Worm (Caenorhabditis elegans): ENCODE measurements around the gene W03B1.5.

Gene W03B1.5

ce11 chrIV:4395555-4395954 lies 47.3 kb downstream of the W03B1.5 start:
- TF ChIP-seq ztf-28 (GFP tag; IDR thresholded peaks at IDR 0.05) (no peak), rcor-1 (GFP tag; IDR thresholded peaks at IDR 0.05) (no peak), attf-3 (GFP tag; conservative IDR thresholded peaks at IDR 0.05) (no peak), F37B4.10 (GFP tag; IDR thresholded peaks at IDR 0.05) (no peak)

ce11 chrIV:4396052-4396821 lies 48.0 kb downstream of the W03B1.5 start:
- no peak for TF ChIP-seq mcd-1 (GFP tag; IDR thresholded peaks at IDR 0.05)
- TF ChIP-seq snpc-4 (GFP tag; optimal IDR thresholded peaks at IDR 0.05): no peak
- TF ChIP-seq snpc-4 (tag; optimal IDR thresholded peaks at IDR 0.05): no peak
- no peak for TF ChIP-seq nhr-179 (tag; optimal IDR thresholded peaks at IDR 0.05)
- peak; percentile 2 for TF ChIP-seq somi-1 (GFP tag; optimal IDR thresholded peaks at IDR 0.05)
- no peak for TF ChIP-seq lin-35 (GFP tag; optimal IDR thresholded peaks at IDR 0.05)
- 0 out of 2 replicates have a peak, but pooled peaks have one; percentile 8 for TF ChIP-seq madf-3 (GFP tag; IDR thresholded peaks at IDR 0.05)
- peak; percentile 25; the same call in 1 of the 2 replicates for TF ChIP-seq egrh-3 (GFP tag; IDR thresholded peaks at IDR 0.05)
- 0 out of 2 replicates have a peak, but pooled peaks have one; percentile 11 for TF ChIP-seq lin-26 (GFP tag; IDR thresholded peaks at IDR 0.05)

ce11 chrIV:4397111-4397510 lies 48.9 kb downstream of the W03B1.5 start:
- no peak for TF ChIP-seq F23B12.7 (tag; optimal IDR thresholded peaks at IDR 0.05; ENCODE audit: insufficient read depth)
- peak; percentile 25 for TF ChIP-seq nhr-80 (tag; optimal IDR thresholded peaks at IDR 0.05)

- no peak for TF ChIP-seq F57A8.1 (GFP tag; optimal IDR thresholded peaks at IDR 0.05)
- no peak for TF ChIP-seq madf-8 (GFP tag; conservative IDR thresholded peaks at IDR 0.05)
- no peak for TF ChIP-seq F22D6.2 (tag; optimal IDR thresholded peaks at IDR 0.05)
- no peak for TF ChIP-seq lsl-1 (GFP tag; optimal IDR thresholded peaks at IDR 0.05)
- TF ChIP-seq unc-130 (GFP tag; optimal IDR thresholded peaks at IDR 0.05): no peak
- TF ChIP-seq F49E8.2 (tag; optimal IDR thresholded peaks at IDR 0.05; ENCODE audit: insufficient read depth): no peak
- no peak for TF ChIP-seq tbp1 (GFP tag; optimal IDR thresholded peaks at IDR 0.05)
- no peak for TF ChIP-seq let-526 (GFP tag; IDR thresholded peaks at IDR 0.05)
These were observed 49.3 kb downstream of the W03B1.5 start for ce11 chrIV:4397586-4397985.

ce11 chrIV:4398420-4398819 lies 50.2 kb downstream of the W03B1.5 start:
- TF ChIP-seq tlf-1 (GFP tag; optimal IDR thresholded peaks at IDR 0.05) (no peak), F52B5.7 (tag; optimal IDR thresholded peaks at IDR 0.05) (no peak), hmg-20 (GFP tag; IDR thresholded peaks at IDR 0.05) (no peak), nhr-80 (tag; optimal IDR thresholded peaks at IDR 0.05) (no peak), egrh-3 (GFP tag; IDR thresholded peaks at IDR 0.05) (peak; percentile 36; the same call in 1 of the 2 replicates), ekl-4 (GFP tag; IDR thresholded peaks at IDR 0.05) (0 out of 2 replicates have a peak, but pooled peaks have one; percentile 45), zim-3 (tag; optimal IDR thresholded peaks at IDR 0.05) (no peak), lin-35 (GFP tag; optimal IDR thresholded peaks at IDR 0.05) (peak in 1 of 3 experiments; percentile 8), zfh-2 (GFP tag; conservative IDR thresholded peaks at IDR 0.05) (peak; percentile 85), unc-130 (GFP tag; optimal IDR thresholded peaks at IDR 0.05) (no peak), bed-1 (GFP tag; IDR thresholded peaks at IDR 0.05) (no peak), pbrm-1 (GFP tag; IDR thresholded peaks at IDR 0.05) (no peak), B0035.1 (tag; optimal IDR thresholded peaks at IDR 0.05) (no peak), madf-3 (GFP tag; IDR thresholded peaks at IDR 0.05) (no peak), dpl-1 (GFP tag; optimal IDR thresholded peaks at IDR 0.05) (no peak)
